Worm (Caenorhabditis elegans): ENCODE results near the gene nspc-1.
"Not testable (repeated sequence)": the region's sequence is repeated elsewhere in the genome, so short reads cannot be mapped to it uniquely, and the experiment has no call there.

nspc-1 gene

ce11 chrX:8535006-8535405 lies at the start of gene nspc-1:
TSS of gene nspc-1 (minus strand) at chrX:8535106.
- not testable (repeated sequence) for TF ChIP-seq tbx-11 (GFP tag; IDR thresholded peaks at IDR 0.05); tbx-37 (GFP tag; conservative IDR thresholded peaks at IDR 0.05); hnd-1 (tag; optimal IDR thresholded peaks at IDR 0.05)

ce11 chrX:8582767-8583360 lies 48.0 kb upstream of the nspc-1 start:
- TF ChIP-seq F13C5.2 (tag; optimal IDR thresholded peaks at IDR 0.05) = no peak
- no peak for TF ChIP-seq flt-1 (GFP tag; IDR thresholded peaks at IDR 0.05)
- TF ChIP-seq sea-1 (GFP tag; conservative IDR thresholded peaks at IDR 0.05) = no peak
- TF ChIP-seq ets-7 (tag; optimal IDR thresholded peaks at IDR 0.05) = no peak
- TF ChIP-seq ama-1 (optimal IDR thresholded peaks at IDR 0.05) = no peak
- TF ChIP-seq ceh-13 (GFP tag; optimal IDR thresholded peaks at IDR 0.05) = no peak
- no peak for TF ChIP-seq hnd-1 (tag; optimal IDR thresholded peaks at IDR 0.05)
- no peak for TF ChIP-seq hmg-4 (GFP tag; optimal IDR thresholded peaks at IDR 0.05)
- no peak for TF ChIP-seq aly-1 (tag; optimal IDR thresholded peaks at IDR 0.05)
- no peak for TF ChIP-seq tbx-11 (GFP tag; IDR thresholded peaks at IDR 0.05)
- TF ChIP-seq B0310.2 (tag; optimal IDR thresholded peaks at IDR 0.05) = no peak
- no peak for TF ChIP-seq ceh-36 (tag; optimal IDR thresholded peaks at IDR 0.05)
- TF ChIP-seq pes-1 (GFP tag; IDR thresholded peaks at IDR 0.05) = no peak
- no peak for TF ChIP-seq scrt-1 (GFP tag; IDR thresholded peaks at IDR 0.05)
- no peak for TF ChIP-seq tbx-37 (GFP tag; conservative IDR thresholded peaks at IDR 0.05)
- TF ChIP-seq hmbx-1 (tag; optimal IDR thresholded peaks at IDR 0.05) = no peak
- no peak for TF ChIP-seq tra-4 (tag; optimal IDR thresholded peaks at IDR 0.05)

- no peak for TF ChIP-seq pes-1 (GFP tag; IDR thresholded peaks at IDR 0.05)
- TF ChIP-seq F13C5.2 (tag; optimal IDR thresholded peaks at IDR 0.05) = no peak
- no peak for TF ChIP-seq ama-1 (optimal IDR thresholded peaks at IDR 0.05)
- TF ChIP-seq flt-1 (GFP tag; IDR thresholded peaks at IDR 0.05) = no peak
- TF ChIP-seq aly-1 (tag; optimal IDR thresholded peaks at IDR 0.05) = no peak
- no peak for TF ChIP-seq sea-1 (GFP tag; conservative IDR thresholded peaks at IDR 0.05)
- no peak for TF ChIP-seq ceh-36 (tag; optimal IDR thresholded peaks at IDR 0.05)
- no peak for TF ChIP-seq hmg-4 (GFP tag; optimal IDR thresholded peaks at IDR 0.05)
- TF ChIP-seq tbx-11 (GFP tag; IDR thresholded peaks at IDR 0.05) = no peak
- no peak for TF ChIP-seq hmbx-1 (tag; optimal IDR thresholded peaks at IDR 0.05)
- TF ChIP-seq scrt-1 (GFP tag; IDR thresholded peaks at IDR 0.05) = no peak
- TF ChIP-seq hnd-1 (tag; optimal IDR thresholded peaks at IDR 0.05) = no peak
- TF ChIP-seq B0310.2 (tag; optimal IDR thresholded peaks at IDR 0.05) = no peak
- no peak for TF ChIP-seq ets-7 (tag; optimal IDR thresholded peaks at IDR 0.05)
- no peak for TF ChIP-seq tra-4 (tag; optimal IDR thresholded peaks at IDR 0.05)
- no peak for TF ChIP-seq tbx-37 (GFP tag; conservative IDR thresholded peaks at IDR 0.05)
- TF ChIP-seq ceh-13 (GFP tag; optimal IDR thresholded peaks at IDR 0.05) = no peak
These were observed 46.5 kb upstream of the nspc-1 start, which contains the start of gene F18E9.8 for ce11 chrX:8581447-8581846. TSS of gene F18E9.8 (minus strand) at chrX:8581547.

DNA sequence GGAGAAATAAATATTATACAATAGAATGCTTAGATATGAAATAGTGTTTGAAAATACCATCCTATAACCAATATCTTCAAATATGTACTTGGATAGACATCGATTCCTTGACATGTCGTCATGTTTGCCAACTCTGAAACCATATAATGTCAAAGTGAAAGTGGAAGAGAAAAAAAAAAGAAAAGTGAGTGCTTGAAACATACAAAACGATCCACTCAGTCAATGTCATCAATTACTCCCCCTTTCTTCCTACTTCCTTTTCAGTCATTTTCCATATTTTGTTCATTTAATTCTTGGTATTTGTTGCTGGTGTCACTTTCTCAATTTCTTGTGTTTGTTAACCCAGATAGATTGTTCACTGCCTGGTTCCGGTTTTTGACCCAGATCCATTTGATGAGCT lies 45.3 kb upstream of the nspc-1 start, which contains the start of gene F18E9.4:
TSS of gene F18E9.4 (plus strand) at position 301 of the 400 bp plus-strand sequence.
- TF ChIP-seq tra-4 (tag; optimal IDR thresholded peaks at IDR 0.05) (no peak), ceh-36 (tag; optimal IDR thresholded peaks at IDR 0.05) (no peak), ets-7 (tag; optimal IDR thresholded peaks at IDR 0.05) (no peak)

DNA sequence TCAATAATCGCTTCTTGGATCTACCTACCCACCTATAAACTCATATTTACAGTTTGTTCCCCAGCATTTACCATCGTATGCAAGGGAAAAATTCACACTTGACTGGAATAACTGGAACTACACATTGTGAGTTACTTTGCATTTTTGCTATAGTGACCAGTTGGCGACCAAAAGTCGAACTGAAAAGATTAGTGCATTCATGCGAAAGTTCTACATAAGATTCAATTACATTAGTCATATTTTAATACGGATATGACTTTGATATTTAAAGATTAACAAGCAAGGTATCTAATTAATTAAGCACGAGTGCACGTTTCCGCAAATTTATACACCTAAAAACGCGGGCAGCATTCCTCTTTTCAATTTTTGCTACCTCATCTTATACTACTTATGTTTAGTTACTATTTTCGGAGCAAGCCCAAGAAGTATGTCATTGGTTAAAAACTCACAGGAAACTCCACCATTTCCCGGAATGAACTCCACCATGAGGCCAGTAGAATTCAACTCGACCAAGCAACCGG lies 36.2 kb upstream of the nspc-1 start, which contains the start of gene jmjd-3.1:
TSS of gene jmjd-3.1 (plus strand) at position 51 of the 521 bp plus-strand sequence.
- no peak for TF ChIP-seq tra-4 (tag; optimal IDR thresholded peaks at IDR 0.05)
- TF ChIP-seq aly-1 (tag; optimal IDR thresholded peaks at IDR 0.05) = no peak
- no peak for TF ChIP-seq hnd-1 (tag; optimal IDR thresholded peaks at IDR 0.05)
- TF ChIP-seq sea-1 (GFP tag; conservative IDR thresholded peaks at IDR 0.05) = no peak
- no peak for TF ChIP-seq hmg-4 (GFP tag; optimal IDR thresholded peaks at IDR 0.05)
- no peak for TF ChIP-seq flt-1 (GFP tag; IDR thresholded peaks at IDR 0.05)
- TF ChIP-seq hmbx-1 (tag; optimal IDR thresholded peaks at IDR 0.05) = no peak

DNA sequence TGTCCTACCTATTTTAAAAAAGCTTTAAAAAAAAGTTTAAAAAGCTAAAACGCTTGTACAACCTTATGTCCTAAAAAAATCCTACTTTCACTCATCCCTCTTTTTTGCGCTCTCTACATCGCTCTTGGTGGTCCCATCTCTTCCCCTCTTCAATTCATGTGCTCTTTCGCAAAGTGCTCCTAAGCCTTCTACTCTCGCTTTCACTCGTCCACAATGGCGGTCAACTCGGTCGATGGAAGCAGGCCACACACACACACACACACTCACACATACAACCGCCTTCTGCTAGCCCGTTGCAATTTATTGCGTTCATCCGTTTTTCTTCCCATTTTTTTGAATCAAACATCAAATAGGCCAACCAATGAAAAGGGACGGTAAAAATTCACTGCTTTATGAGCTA lies 34.3 kb upstream of the nspc-1 start:
- TF ChIP-seq F13C5.2 (tag; optimal IDR thresholded peaks at IDR 0.05) (no peak), hmg-4 (GFP tag; optimal IDR thresholded peaks at IDR 0.05) (peak; percentile 67)

DNA sequence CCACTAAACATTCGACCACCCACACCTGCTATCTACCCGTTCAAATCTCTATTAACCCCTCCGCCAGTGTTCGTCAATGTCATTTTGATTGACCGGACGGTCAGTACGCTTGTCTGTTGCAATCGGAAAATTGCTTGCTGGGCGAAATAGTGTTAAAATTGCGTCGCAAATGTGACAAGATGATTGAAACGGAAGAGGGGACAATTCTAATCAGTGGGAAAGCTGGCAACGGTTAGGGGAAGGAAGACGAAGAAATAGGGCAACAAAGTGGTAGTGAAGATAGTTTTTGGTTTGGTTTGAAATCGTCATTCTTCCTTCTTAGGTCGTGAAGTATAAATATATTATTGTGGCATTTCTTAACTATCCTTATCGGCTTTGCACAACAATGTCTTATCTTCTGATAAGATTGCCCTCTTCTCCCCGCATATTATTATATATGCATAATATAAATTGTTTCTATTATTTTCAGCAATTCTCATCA lies 33.6 kb upstream of the nspc-1 start:
- TF ChIP-seq ceh-36 (tag; optimal IDR thresholded peaks at IDR 0.05) (no peak), hmg-4 (GFP tag; optimal IDR thresholded peaks at IDR 0.05) (peak; percentile 3)

DNA sequence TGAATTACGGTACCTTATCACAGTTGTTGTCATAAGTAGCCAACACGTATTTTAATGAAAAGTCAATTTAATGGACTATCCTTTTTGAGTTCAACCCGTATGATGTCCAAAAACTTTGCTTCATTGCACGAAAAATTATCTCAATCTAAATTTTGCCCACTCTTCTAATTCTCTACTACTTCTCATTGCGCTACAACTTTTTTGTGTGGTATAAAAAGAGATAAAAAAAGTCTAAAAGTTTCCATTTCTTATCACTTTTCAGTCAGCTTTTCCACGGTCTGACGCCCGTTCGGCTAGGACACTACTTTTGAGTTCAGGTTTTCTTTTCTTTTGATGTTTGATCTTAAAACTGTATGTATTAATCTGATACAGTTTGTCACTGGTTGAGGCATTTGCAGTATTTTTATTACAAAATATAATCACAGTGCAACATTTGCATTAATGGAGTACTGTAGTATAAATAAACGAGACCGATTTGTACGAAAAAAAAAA lies 33.0 kb upstream of the nspc-1 start:
- TF ChIP-seq aly-1 (tag; optimal IDR thresholded peaks at IDR 0.05) (no peak), tbx-37 (GFP tag; conservative IDR thresholded peaks at IDR 0.05) (no peak), ceh-36 (tag; optimal IDR thresholded peaks at IDR 0.05) (no peak), F13C5.2 (tag; optimal IDR thresholded peaks at IDR 0.05) (no peak), ets-7 (tag; optimal IDR thresholded peaks at IDR 0.05) (no peak)

DNA sequence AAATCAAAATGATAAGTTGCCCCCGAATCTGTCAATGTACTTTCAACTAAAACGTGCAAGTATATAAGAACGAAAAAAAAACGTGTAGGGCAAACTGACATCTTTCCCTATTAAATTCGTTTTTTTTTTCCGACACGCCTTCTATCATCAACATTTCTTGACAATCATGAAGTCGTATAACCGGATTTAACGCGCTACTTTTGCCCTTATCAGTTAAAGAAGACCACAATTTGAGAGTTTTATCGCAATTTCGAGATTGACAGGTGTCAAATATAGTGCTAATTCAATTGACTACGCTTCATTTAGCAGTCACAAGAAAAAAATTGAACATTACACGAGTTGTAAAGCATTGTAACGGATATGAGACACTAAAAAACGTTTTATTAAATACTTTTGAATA lies 32.3 kb upstream of the nspc-1 start:
- TF ChIP-seq hmg-4 (GFP tag; optimal IDR thresholded peaks at IDR 0.05) (no peak), F13C5.2 (tag; optimal IDR thresholded peaks at IDR 0.05) (no peak), hnd-1 (tag; optimal IDR thresholded peaks at IDR 0.05) (no peak), tbx-11 (GFP tag; IDR thresholded peaks at IDR 0.05) (no peak)
